Worm (Caenorhabditis elegans) whole organism, L2 larva: ENCODE measurements around the gene mrps-35.

Source experiments
- C34F6.9 ChIP-seq: fragments of 150-350 bp; optimal IDR thresholded peaks from 2 replicates; lab custom pipeline; 2014; ENCODE audit warnings: missing biosample characterization, missing genetic modification characterization
- R02D3.7 ChIP-seq: fragments of 150-350 bp; optimal IDR thresholded peaks from 2 replicates; lab custom pipeline; 2014; ENCODE audit warnings: missing biosample characterization, missing genetic modification characterization
- ZK546.5 ChIP-seq: sonication (generic microtip); optimal IDR thresholded peaks from 2 replicates; lab custom pipeline; 2017; ENCODE audit warnings: missing biosample characterization, missing genetic modification characterization
- alr-1 ChIP-seq: fragments of 150-350 bp; optimal IDR thresholded peaks from 2 replicates; lab custom pipeline; 2014; ENCODE audit warnings: missing biosample characterization, missing genetic modification characterization
- blmp-1 ChIP-seq: sonication (generic microtip); optimal IDR thresholded peaks from 2 replicates; lab custom pipeline; 2017; ENCODE audit warnings: missing genetic modification characterization, mild to moderate bottlenecking, missing compliant biosample characterization, antibody characterized with exemption, moderate library complexity; ENCODE audit not compliant: insufficient read depth
- ceh-16 ChIP-seq: fragments of 150-350 bp; optimal IDR thresholded peaks from 2 replicates; lab custom pipeline; 2014; ENCODE audit warnings: missing biosample characterization, missing genetic modification characterization
- ceh-82 ChIP-seq: fragments of 150-350 bp; optimal IDR thresholded peaks from 2 replicates; lab custom pipeline; 2014; ENCODE audit warnings: missing biosample characterization, missing genetic modification characterization
- dmd-4 ChIP-seq: sonication (generic microtip); optimal IDR thresholded peaks from 2 replicates; lab custom pipeline; 2017; ENCODE audit warnings: missing biosample characterization, missing genetic modification characterization
- egl-27 ChIP-seq: sonication (generic microtip); optimal IDR thresholded peaks from 3 replicates; lab custom pipeline; 2017; ENCODE audit warnings: missing biosample characterization, missing genetic modification reagents, missing genetic modification characterization
- elt-1 ChIP-seq: fragments of 150-350 bp; optimal IDR thresholded peaks from 2 replicates; lab custom pipeline; 2014; ENCODE audit warnings: missing biosample characterization, missing genetic modification characterization
- elt-3 ChIP-seq: sonication (generic microtip); optimal IDR thresholded peaks from 2 replicates; lab custom pipeline; 2017; ENCODE audit warnings: missing biosample characterization, missing genetic modification characterization
- lin-11 ChIP-seq: fragments of 150-350 bp; sonication (generic microtip); optimal IDR thresholded peaks from 2 replicates; lab custom pipeline; 2014; ENCODE audit warnings: missing biosample characterization, missing genetic modification characterization, inconsistent platforms, mixed read lengths
- lin-13 ChIP-seq: fragments of 150-350 bp; optimal IDR thresholded peaks from 2 replicates; lab custom pipeline; 2014; ENCODE audit warnings: missing biosample characterization, missing genetic modification reagents, missing genetic modification characterization
- nhr-129 ChIP-seq: fragments of 150-350 bp; optimal IDR thresholded peaks from 2 replicates; lab custom pipeline; 2014; ENCODE audit warnings: missing biosample characterization, missing genetic modification characterization
- nhr-23 ChIP-seq: fragments of 150-350 bp; optimal IDR thresholded peaks from 2 replicates; lab custom pipeline; 2014; ENCODE audit warnings: missing biosample characterization, missing genetic modification reagents, missing genetic modification characterization
- nhr-237 ChIP-seq: fragments of 150-350 bp; optimal IDR thresholded peaks from 2 replicates; lab custom pipeline; 2014; ENCODE audit warnings: missing biosample characterization, missing genetic modification characterization
- nhr-6 ChIP-seq: fragments of 150-350 bp; optimal IDR thresholded peaks from 2 replicates; lab custom pipeline; 2014; ENCODE audit warnings: missing biosample characterization, missing genetic modification characterization
- nhr-77 ChIP-seq: fragments of 150-350 bp; optimal IDR thresholded peaks from 2 replicates; lab custom pipeline; 2014; ENCODE audit warnings: missing biosample characterization, missing genetic modification characterization
- sem-4 ChIP-seq: fragments of 150-350 bp; optimal IDR thresholded peaks from 2 replicates; lab custom pipeline; 2014; ENCODE audit warnings: missing biosample characterization, missing genetic modification reagents, missing genetic modification characterization
- skn-1 ChIP-seq: sonication (generic microtip); optimal IDR thresholded peaks from 2 replicates; lab custom pipeline; 2017; ENCODE audit warnings: missing biosample characterization, missing genetic modification characterization
- snpc-4 ChIP-seq: fragments of 150-350 bp; optimal IDR thresholded peaks from 2 replicates; lab custom pipeline; 2014; ENCODE audit warnings: missing biosample characterization, missing genetic modification characterization
- unc-39 ChIP-seq: fragments of 150-350 bp; optimal IDR thresholded peaks from 2 replicates; lab custom pipeline; 2014; ENCODE audit warnings: missing biosample characterization, missing genetic modification characterization
- unc-55 ChIP-seq: fragments of 150-350 bp; sonication (generic microtip); optimal IDR thresholded peaks from 3 replicates; lab custom pipeline; 2014; ENCODE audit warnings: missing biosample characterization, missing genetic modification reagents, missing genetic modification characterization
- unc-62 ChIP-seq: fragments of 150-350 bp; optimal IDR thresholded peaks from 2 replicates; lab custom pipeline; 2014; ENCODE audit warnings: missing biosample characterization, missing genetic modification reagents, missing genetic modification characterization
- zag-1 ChIP-seq: fragments of 150-350 bp; optimal IDR thresholded peaks from 2 replicates; lab custom pipeline; 2014; ENCODE audit warnings: missing biosample characterization, missing genetic modification characterization
- ztf-11 ChIP-seq: sonication (generic microtip); optimal IDR thresholded peaks from 2 replicates; lab custom pipeline; 2017; ENCODE audit warnings: missing biosample characterization, missing genetic modification characterization

Gene mrps-35

ce11 chrV:19024683-19025082 lies 43.6 kb downstream of the mrps-35 start, which contains the start of gene Y39B6A.29:
TSS of gene Y39B6A.29 (minus strand) at chrV:19024783.
- TF ChIP-seq ceh-16 (no peak), ceh-82 (tag; lab: Kevin White, UChicago) (no peak), R02D3.7 (tag; lab: Kevin White, UChicago) (no peak), nhr-23 (no peak), elt-3 (tag; lab: Kevin White, UChicago) (no peak), unc-55 (GFP tag; lab: Kevin White, UChicago) (no peak), lin-13 (GFP tag; lab: Kevin White, UChicago) (no peak), egl-27 (tag; lab: Kevin White, UChicago) (no peak), nhr-129 (tag; lab: Kevin White, UChicago) (no peak), zag-1 (tag; lab: Kevin White, UChicago) (no peak), nhr-237 (tag; lab: Kevin White, UChicago) (no peak)

ce11 chrV:19026163-19026562 lies 45.1 kb downstream of the mrps-35 start, which contains the start of gene Y39B6A.25:
TSS of gene Y39B6A.25 (plus strand) at chrV:19026463.
- no peak for TF ChIP-seq sem-4 (tag; lab: Kevin White, UChicago)
- TF ChIP-seq nhr-77 (tag; lab: Kevin White, UChicago), result no peak
- TF ChIP-seq dmd-4 (tag; lab: Kevin White, UChicago), result no peak
- no peak for TF ChIP-seq unc-55 (GFP tag; lab: Kevin White, UChicago)
- no peak for TF ChIP-seq lin-11 (tag; lab: Kevin White, UChicago)
- TF ChIP-seq blmp-1 (tag; lab: Kevin White, UChicago), result no peak
- TF ChIP-seq nhr-237 (tag; lab: Kevin White, UChicago), result no peak
- TF ChIP-seq ztf-11 (tag; lab: Kevin White, UChicago), result no peak
- no peak for TF ChIP-seq nhr-23
- no peak for TF ChIP-seq ZK546.5 (tag; lab: Kevin White, UChicago)
- TF ChIP-seq egl-27 (tag; lab: Kevin White, UChicago), result no peak
- no peak for TF ChIP-seq unc-62 (GFP tag; lab: Kevin White, UChicago)
- no peak for TF ChIP-seq elt-1
- TF ChIP-seq snpc-4 (tag; lab: Kevin White, UChicago), result no peak
- no peak for TF ChIP-seq nhr-6

- TF ChIP-seq unc-39 (tag; lab: Kevin White, UChicago), result no peak
- TF ChIP-seq, all 48 proteins: peak for 0
These were observed 46.2 kb downstream of the mrps-35 start for ce11 chrV:19027338-19027737.

ce11 chrV:19031456-19031855 lies 50.4 kb downstream of the mrps-35 start, which contains the start of gene Y39B6A.27:
TSS of gene Y39B6A.27 (plus strand) at chrV:19031756.
- no peak for TF ChIP-seq C34F6.9 (tag; lab: Kevin White, UChicago)
- no peak for TF ChIP-seq alr-1 (tag; lab: Kevin White, UChicago)
- TF ChIP-seq skn-1 (tag; lab: Kevin White, UChicago), result no peak
- TF ChIP-seq lin-11 (tag; lab: Kevin White, UChicago), result no peak
- TF ChIP-seq dmd-4 (tag; lab: Kevin White, UChicago), result no peak
- no peak for TF ChIP-seq elt-1
- TF ChIP-seq unc-39 (tag; lab: Kevin White, UChicago), result no peak
- TF ChIP-seq ZK546.5 (tag; lab: Kevin White, UChicago), result no peak
- no peak for TF ChIP-seq lin-13 (GFP tag; lab: Kevin White, UChicago)
- TF ChIP-seq, all 48 proteins: peak for 0
